Worm (Caenorhabditis elegans) whole organism, L4/young adult: ENCODE results near the gene D1005.6.

ENCODE experiments used
- W03F9.2 ChIP-seq: fragments of 150-350 bp; optimal IDR thresholded peaks from 2 replicates; lab custom pipeline; 2014; ENCODE audit warnings: missing biosample characterization, missing genetic modification characterization
- dao-5 ChIP-seq: sonication (generic microtip); optimal IDR thresholded peaks from 2 replicates; lab custom pipeline; 2016; ENCODE audit warnings: missing genotype, missing genetic modification characterization, moderate library complexity, missing compliant biosample characterization
- him-1 ChIP-seq: sonication (generic microtip); optimal IDR thresholded peaks from 2 replicates; lab custom pipeline; 2016; ENCODE audit warnings: missing genotype, missing genetic modification reagents, missing genetic modification characterization, missing compliant biosample characterization

DNA sequence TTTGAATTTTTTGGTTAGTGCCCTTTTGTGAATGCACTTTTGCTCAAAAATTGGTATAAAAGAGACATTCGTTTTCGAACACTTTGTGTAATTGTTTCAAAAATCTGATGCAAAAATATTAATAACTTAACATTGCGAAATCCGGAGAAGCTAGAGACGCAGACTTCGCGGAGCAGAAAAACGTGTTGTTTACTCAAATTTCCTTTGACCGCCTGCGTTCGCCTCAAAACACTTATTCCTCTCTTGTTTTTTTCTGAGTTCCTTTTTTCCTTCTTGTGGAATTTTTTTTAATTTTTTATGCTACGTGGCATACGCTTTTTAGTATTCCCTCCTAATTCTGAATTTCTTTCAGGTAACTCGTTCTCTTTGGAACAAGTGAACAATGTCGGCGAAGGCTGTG, 14.6 kb upstream of the D1005.6 start, which contains the start of gene acly-1:
- TF ChIP-seq dao-5 (tag; lab: Kevin White, UChicago) (no peak), W03F9.2 (no peak), him-1 (tag; lab: Kevin White, UChicago) (no peak)
